Worm (Caenorhabditis elegans) whole organism, L4 larva: ENCODE measurements around the gene tsen-2.
A peak's percentile ranks its signal among the peaks of the same experiment; 100 is the strongest.

ENCODE experiments used
- F10B5.3 ChIP-seq: sonication (generic microtip); optimal IDR thresholded peaks from 2 replicates; lab custom pipeline; 2016; ENCODE audit warnings: mild to moderate bottlenecking, missing genetic modification characterization, missing compliant biosample characterization
- F44E2.7 ChIP-seq: fragments of 200-800 bp; sonication (Bioruptor generic); IDR thresholded peaks from 2 replicates; pipeline ENCODE4 v2.1.2; 2022; ENCODE audit warnings: missing genetic modification characterization, missing compliant biosample characterization
- R02D3.7 ChIP-seq: fragments of 150-350 bp; sonication (generic microtip); optimal IDR thresholded peaks from 3 replicates; lab custom pipeline; 2014; ENCODE audit warnings: missing biosample characterization, missing genetic modification characterization
- T26A8.4 ChIP-seq: fragments of 200-800 bp; sonication (Bioruptor generic); IDR thresholded peaks from 2 replicates; pipeline ENCODE4 v1.3.6; 2022; ENCODE audit warnings: missing genetic modification characterization, missing compliant biosample characterization
- arid-1 ChIP-seq: fragments of 200-800 bp; sonication (Bioruptor generic); conservative IDR thresholded peaks from 2 replicates; pipeline ENCODE4 v1.3.6; 2022; ENCODE audit warnings: missing genetic modification reagents, missing genetic modification characterization, missing compliant biosample characterization
- attf-4 ChIP-seq: sonication (generic microtip); optimal IDR thresholded peaks from 3 replicates; lab custom pipeline; 2017; ENCODE audit warnings: missing biosample characterization, missing genetic modification characterization
- ceh-20 ChIP-seq: fragments of 200-800 bp; sonication (Bioruptor generic); IDR thresholded peaks from 2 replicates; pipeline ENCODE4 v1.3.6; 2022; ENCODE audit warnings: missing genetic modification reagents, missing genetic modification characterization, missing compliant biosample characterization
- ceh-62 ChIP-seq: sonication (generic microtip); optimal IDR thresholded peaks from 2 replicates; lab custom pipeline; 2017; ENCODE audit warnings: missing biosample characterization, missing genetic modification characterization
- ceh-82 ChIP-seq: sonication (generic microtip); optimal IDR thresholded peaks from 2 replicates; lab custom pipeline; 2017; ENCODE audit warnings: missing biosample characterization, missing genetic modification characterization
- ces-1 ChIP-seq: fragments of 150-350 bp; sonication (generic microtip); optimal IDR thresholded peaks from 4 replicates; lab custom pipeline; 2014; ENCODE audit warnings: missing biosample characterization, missing genetic modification reagents, missing genetic modification characterization
- dmd-6 ChIP-seq: fragments of 200-800 bp; sonication (Bioruptor generic); IDR thresholded peaks from 2 replicates; pipeline ENCODE4 v1.3.6; 2022; ENCODE audit warnings: missing genetic modification reagents, missing genetic modification characterization, missing compliant biosample characterization
- dmd-8 ChIP-seq: fragments of 200-800 bp; sonication (Bioruptor generic); IDR thresholded peaks from 2 replicates; pipeline ENCODE4 v1.3.6; 2022; ENCODE audit warnings: missing genetic modification characterization, missing compliant biosample characterization
- dmd-9 ChIP-seq: fragments of 200-800 bp; sonication (Bioruptor generic); IDR thresholded peaks from 2 replicates; pipeline ENCODE4 v1.3.6; 2022; ENCODE audit warnings: missing genetic modification reagents, missing genetic modification characterization, missing compliant biosample characterization
- duxl-1 ChIP-seq: sonication (generic microtip); optimal IDR thresholded peaks from 2 replicates; lab custom pipeline; 2016; ENCODE audit warnings: mild to moderate bottlenecking, missing genetic modification characterization, moderate library complexity, missing compliant biosample characterization; ENCODE audit not compliant: poor library complexity
- hlh-11 ChIP-seq: fragments of 200-800 bp; sonication (Bioruptor generic); optimal IDR thresholded peaks from 2 replicates; lab custom pipeline; 2018; ENCODE audit warnings: mild to moderate bottlenecking, missing genetic modification characterization, missing compliant biosample characterization
- lim-7 ChIP-seq: fragments of 200-800 bp; sonication (Bioruptor generic); IDR thresholded peaks from 2 replicates; pipeline ENCODE4 v1.3.6; 2022; ENCODE audit warnings: missing genetic modification characterization, missing compliant biosample characterization
- lin-29 ChIP-seq: fragments of 200-800 bp; sonication (Bioruptor generic); IDR thresholded peaks from 2 replicates; pipeline ENCODE4 v1.3.6; 2022; ENCODE audit warnings: missing genetic modification reagents, missing genetic modification characterization, missing compliant biosample characterization
- lin-39 ChIP-seq: fragments of 150-350 bp; optimal IDR thresholded peaks from 2 replicates; lab custom pipeline; 2014; ENCODE audit warnings: missing biosample characterization, missing genetic modification reagents, missing genetic modification characterization
- lir-3 ChIP-seq: sonication (generic microtip); optimal IDR thresholded peaks from 2 replicates; lab custom pipeline; 2016; ENCODE audit warnings: mild to moderate bottlenecking, missing genetic modification characterization, missing compliant biosample characterization
- madf-5 ChIP-seq, 2 experiments: fragments of 200-800 bp; sonication (Bioruptor generic); IDR thresholded peaks; 2 replicates each; pipeline ENCODE4 v1.3.6; 2022; ENCODE audit warnings: missing compliant biosample characterization in 2 of 2, missing genetic modification characterization in 2 of 2
- madf-9 ChIP-seq: fragments of 200-800 bp; sonication (Bioruptor generic); conservative IDR thresholded peaks from 2 replicates; pipeline ENCODE4 v1.3.6; 2022; ENCODE audit warnings: missing genetic modification reagents, missing genetic modification characterization, missing compliant biosample characterization
- mep-1 ChIP-seq: fragments of 150-350 bp; sonication (generic microtip); optimal IDR thresholded peaks from 3 replicates; lab custom pipeline; 2014; ENCODE audit warnings: missing biosample characterization, missing genetic modification characterization
- nhr-237 ChIP-seq: sonication (generic microtip); optimal IDR thresholded peaks from 2 replicates; lab custom pipeline; 2017; ENCODE audit warnings: missing biosample characterization, missing genetic modification characterization
- nhr-28 ChIP-seq: fragments of 150-350 bp; optimal IDR thresholded peaks from 2 replicates; lab custom pipeline; 2014; ENCODE audit warnings: missing biosample characterization, missing genetic modification characterization
- nhr-41 ChIP-seq: fragments of 200-800 bp; sonication (Bioruptor generic); IDR thresholded peaks from 2 replicates; pipeline ENCODE4 v1.3.6; 2022; ENCODE audit warnings: missing genetic modification reagents, missing genetic modification characterization, missing compliant biosample characterization
- pha-4 ChIP-seq, 2 experiments: fragments of 150-350 bp in 1 of 2; fragments of 200-800 bp in 1 of 2; sonication (Bioruptor generic) in 1 of 2; IDR thresholded peaks in 1 of 2; optimal IDR thresholded peaks in 1 of 2; 2 replicates each; pipeline versions ENCODE4 v1.3.6 to Lab custom; 2014 to 2022; ENCODE audit warnings: missing genetic modification characterization in 2 of 2, missing genetic modification reagents in 2 of 2, missing biosample characterization in 1 of 2, missing compliant biosample characterization in 1 of 2
- sdz-12 ChIP-seq: fragments of 200-800 bp; sonication (Bioruptor generic); optimal IDR thresholded peaks from 2 replicates; lab custom pipeline; 2018; ENCODE audit warnings: mild to moderate bottlenecking, missing genetic modification characterization, missing compliant biosample characterization
- set-16 ChIP-seq: fragments of 200-800 bp; sonication (Bioruptor generic); IDR thresholded peaks from 2 replicates; pipeline ENCODE4 v1.3.6; 2022; ENCODE audit warnings: missing genetic modification reagents, missing genetic modification characterization, missing compliant biosample characterization
- unc-39 ChIP-seq: sonication (generic microtip); optimal IDR thresholded peaks from 2 replicates; lab custom pipeline; 2017; ENCODE audit warnings: missing biosample characterization, missing genetic modification characterization
- unc-62 ChIP-seq, 3 experiments: fragments of 150-350 bp in 1 of 3; sonication (generic microtip); optimal IDR thresholded peaks in 2 of 3; peaks in 1 of 3; 1 replicate in 1 of 3; 2 replicates in 2 of 3; lab custom pipeline; 2014 to 2017; ENCODE audit warnings: missing biosample characterization in 3 of 3, missing genetic modification characterization in 3 of 3, missing genetic modification reagents in 3 of 3, missing genotype in 1 of 3
- vab-7 ChIP-seq: fragments of 200-800 bp; sonication (Bioruptor generic); IDR thresholded peaks from 2 replicates; pipeline ENCODE4 v1.3.6; 2022; ENCODE audit warnings: missing genetic modification reagents, missing genetic modification characterization, missing compliant biosample characterization
- zag-1 ChIP-seq: fragments of 150-350 bp; optimal IDR thresholded peaks from 2 replicates; lab custom pipeline; 2014; ENCODE audit warnings: missing biosample characterization, missing genetic modification characterization

The tsen-2 gene

ce11 chrIII:11909778-11910177, 11.7 kb upstream of the tsen-2 start, which contains the start of gene faah-4:
TSS of gene faah-4 (minus strand) at chrIII:11909878.
- TF ChIP-seq ceh-20: no peak
- no peak for TF ChIP-seq lir-3 (tag; lab: Kevin White, UChicago)
- no peak for TF ChIP-seq madf-9 (GFP tag; lab: Robert Waterston, UW)
- TF ChIP-seq unc-62 (GFP tag; optimal IDR thresholded peaks at IDR 0.05 in 1 of 2; lab: Kevin White, UChicago): peak in 1 of 2 experiments; percentile 13
- no peak for TF ChIP-seq unc-62 (tag; optimal IDR thresholded peaks at IDR 0.05; lab: Kevin White, UChicago)
- no peak for TF ChIP-seq F10B5.3 (tag; lab: Kevin White, UChicago)
- no peak for TF ChIP-seq hlh-11 (tag; lab: Kevin White, UChicago)

- TF ChIP-seq pha-4 (GFP tag; IDR thresholded peaks at IDR 0.05; lab: Robert Waterston, UW) (no peak), pha-4 (tag; optimal IDR thresholded peaks at IDR 0.05; lab: Kevin White, UChicago) (no peak), lin-39 (no peak), nhr-41 (no peak), dmd-8 (GFP tag; lab: Robert Waterston, UW) (no peak), duxl-1 (tag; lab: Kevin White, UChicago) (no peak), unc-62 (GFP tag; optimal IDR thresholded peaks at IDR 0.05 in 1 of 2; lab: Kevin White, UChicago) (no peak), unc-62 (tag; optimal IDR thresholded peaks at IDR 0.05; lab: Kevin White, UChicago) (no peak)
Observed at ce11 chrIII:11908660-11909059, 10.6 kb upstream of the tsen-2 start, which contains the start of gene fbxb-24. TSS of gene fbxb-24 (plus strand) at chrIII:11908960.

ce11 chrIII:11907177-11907576, 9.1 kb upstream of the tsen-2 start, which contains the start of gene sdz-33:
TSS of gene sdz-33 (plus strand) at chrIII:11907477.
- TF ChIP-seq dmd-8 (GFP tag; lab: Robert Waterston, UW) (no peak), sdz-12 (GFP tag; lab: Kevin White, UChicago) (no peak), arid-1 (GFP tag; lab: Robert Waterston, UW) (no peak), nhr-28 (tag; lab: Kevin White, UChicago) (no peak), ces-1 (GFP tag; lab: Kevin White, UChicago) (no peak), madf-5 (GFP tag; IDR thresholded peaks at IDR 0.05; lab: Robert Waterston, UW) (no peak), zag-1 (tag; lab: Kevin White, UChicago) (no peak)

- TF ChIP-seq ceh-62 (tag; lab: Kevin White, UChicago) (no peak), set-16 (GFP tag; lab: Robert Waterston, UW) (peak; percentile 79)
Observed at ce11 chrIII:11902782-11903181, 4.7 kb upstream of the tsen-2 start.

- TF ChIP-seq lim-7 (GFP tag; lab: Robert Waterston, UW) (no peak), mep-1 (no peak), F44E2.7 (GFP tag; lab: Robert Waterston, UW) (no peak), R02D3.7 (no peak), attf-4 (tag; lab: Kevin White, UChicago) (no peak), madf-5 (GFP tag; IDR thresholded peaks at IDR 0.05; lab: Robert Waterston, UW) (no peak), vab-7 (GFP tag; lab: Robert Waterston, UW) (no peak), ces-1 (GFP tag; lab: Kevin White, UChicago) (no peak), ceh-82 (tag; lab: Kevin White, UChicago) (no peak), nhr-237 (tag; lab: Kevin White, UChicago) (no peak), unc-39 (tag; lab: Kevin White, UChicago) (no peak), dmd-9 (GFP tag; lab: Robert Waterston, UW) (no peak), T26A8.4 (GFP tag; lab: Robert Waterston, UW) (no peak), lin-29 (no peak), arid-1 (GFP tag; lab: Robert Waterston, UW) (no peak), dmd-6 (GFP tag; lab: Robert Waterston, UW) (no peak)
Observed at ce11 chrIII:11900022-11900421, 2.0 kb upstream of the tsen-2 start.
